Worm (Caenorhabditis elegans): Measurements from ENCODE around the gene C42D4.13.

The C42D4.13 gene

DNA sequence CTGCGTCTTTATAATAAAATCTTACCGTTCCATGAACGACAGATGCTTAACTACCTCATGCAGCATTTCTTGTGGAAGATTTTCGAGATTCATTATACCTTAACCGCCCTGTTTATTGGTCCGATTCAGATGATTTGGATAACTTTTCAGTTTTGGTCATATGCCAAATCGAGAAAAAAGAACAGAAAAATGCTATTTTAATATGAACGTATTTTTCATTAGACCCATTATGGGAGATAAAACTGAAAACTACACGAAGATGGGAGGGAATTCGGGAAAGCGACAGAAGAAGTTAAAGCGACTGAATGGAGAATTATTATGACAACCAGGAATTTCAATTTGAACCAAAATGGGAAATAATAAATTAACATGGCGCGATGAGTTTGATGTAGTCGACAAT is 39.1 kb upstream of the C42D4.13 start, which contains the start of gene R13A1.10 (continued):
- TF ChIP-seq somi-1 (GFP tag; optimal IDR thresholded peaks at IDR 0.05): no peak
- no peak for TF ChIP-seq K12H6.12 (tag; optimal IDR thresholded peaks at IDR 0.05)
- TF ChIP-seq snpc-1.3 (tag; optimal IDR thresholded peaks at IDR 0.05; ENCODE audit: insufficient read depth): no peak
- no peak for TF ChIP-seq madf-6 (GFP tag; IDR thresholded peaks at IDR 0.05)

DNA sequence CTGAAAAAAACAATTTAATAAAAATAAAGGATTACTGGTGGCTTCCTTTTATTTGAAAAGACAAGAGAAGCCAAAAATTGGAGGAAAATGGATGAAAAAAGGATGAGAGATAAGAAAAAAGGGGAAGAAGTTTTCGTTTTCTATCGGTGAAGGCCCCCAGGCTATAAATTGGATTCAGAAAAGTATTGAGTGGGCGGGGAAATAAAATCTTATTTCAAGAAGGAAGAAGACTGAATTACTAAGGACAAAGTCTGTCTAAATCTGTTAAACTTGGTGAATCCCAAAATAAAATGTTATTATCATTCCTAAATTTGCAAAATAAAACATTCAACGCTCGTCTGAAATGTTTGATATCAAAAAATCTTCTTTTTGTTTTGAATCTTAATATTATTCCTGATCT is 34.2 kb upstream of the C42D4.13 start:
- TF ChIP-seq B0035.1 (tag; optimal IDR thresholded peaks at IDR 0.05) (no peak), nfya-2 (GFP tag; IDR thresholded peaks at IDR 0.05) (no peak), hmg-1.2 (GFP tag; IDR thresholded peaks at IDR 0.05) (no peak), cebp-1 (GFP tag; IDR thresholded peaks at IDR 0.05) (no peak), cebp-1 (tag; optimal IDR thresholded peaks at IDR 0.05) (no peak), B0019.2 (GFP tag; conservative IDR thresholded peaks at IDR 0.05) (no peak), F39B2.1 (GFP tag; IDR thresholded peaks at IDR 0.05) (no peak), F33H1.4 (GFP tag; IDR thresholded peaks at IDR 0.05) (no peak), let-526 (GFP tag; IDR thresholded peaks at IDR 0.05) (no peak), ceh-79 (tag; optimal IDR thresholded peaks at IDR 0.05) (no peak), F55B11.4 (tag; optimal IDR thresholded peaks at IDR 0.05; ENCODE audit: borderline replicate concordance, insufficient read depth) (no peak), nhr-90 (tag; optimal IDR thresholded peaks at IDR 0.05) (no peak), lag-1 (GFP tag; IDR thresholded peaks at IDR 0.05) (no peak), tbx-9 (tag; optimal IDR thresholded peaks at IDR 0.05; ENCODE audit: borderline replicate concordance) (no peak), somi-1 (GFP tag; optimal IDR thresholded peaks at IDR 0.05) (no peak), ztf-26 (tag; optimal IDR thresholded peaks at IDR 0.05) (no peak), F52B5.7 (tag; optimal IDR thresholded peaks at IDR 0.05) (no peak), madf-6 (GFP tag; IDR thresholded peaks at IDR 0.05) (no peak), lsy-27 (tag; optimal IDR thresholded peaks at IDR 0.05; ENCODE audit: borderline replicate concordance, insufficient read depth) (no peak), K11D2.4 (GFP tag; IDR thresholded peaks at IDR 0.05) (no peak)

DNA sequence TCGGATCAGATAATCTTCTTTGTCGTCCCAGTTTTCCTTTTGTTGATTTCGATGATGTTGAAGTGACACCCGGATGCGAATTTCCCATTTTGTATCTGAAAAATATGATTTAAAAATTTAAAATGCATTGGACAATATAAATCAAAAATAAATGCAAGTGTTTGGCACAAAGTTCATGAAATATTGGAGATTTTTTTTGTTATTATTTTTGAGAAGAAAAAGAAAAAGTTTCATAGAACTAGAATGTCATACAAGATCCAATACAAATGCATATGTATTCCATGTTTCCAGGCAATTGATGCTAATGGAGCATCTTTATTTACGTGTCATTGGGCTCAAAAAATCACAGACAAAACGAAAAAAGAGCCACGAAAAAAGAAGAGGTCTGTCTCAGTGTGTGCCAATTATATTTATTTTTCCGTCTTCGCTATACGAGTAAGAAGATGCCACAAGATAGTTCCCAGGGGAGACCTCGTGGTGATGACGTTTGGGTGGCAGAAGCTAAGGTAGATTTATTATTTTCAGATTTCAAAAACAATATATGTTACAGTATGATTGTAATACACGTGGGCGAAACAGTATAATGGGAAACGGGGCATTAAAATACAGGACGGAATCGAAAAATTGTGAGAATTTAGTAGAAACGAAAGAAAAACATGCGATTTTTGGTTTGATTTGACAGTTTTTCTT is 31.6 kb upstream of the C42D4.13 start, which contains the start of the genes glb-23 and R13A1.1:
Gene glb-23 (minus strand): TSS at position 101 of the 690 bp plus-strand sequence.
Gene R13A1.1 (plus strand): TSS at position 640 of the 690 bp plus-strand sequence.
- no peak for TF ChIP-seq rec-8 (tag; optimal IDR thresholded peaks at IDR 0.05)
- no peak for TF ChIP-seq lsy-27 (tag; optimal IDR thresholded peaks at IDR 0.05; ENCODE audit: borderline replicate concordance, insufficient read depth)
- TF ChIP-seq egl-44 (GFP tag; IDR thresholded peaks at IDR 0.05): no peak
- no peak for TF ChIP-seq F39B2.1 (GFP tag; IDR thresholded peaks at IDR 0.05)
- no peak for TF ChIP-seq somi-1 (GFP tag; optimal IDR thresholded peaks at IDR 0.05)
- no peak for TF ChIP-seq lin-54 (GFP tag; optimal IDR thresholded peaks at IDR 0.05)
- TF ChIP-seq C17E4.6 (GFP tag; IDR thresholded peaks at IDR 0.05): no peak
- no peak for TF ChIP-seq snpc-3.4 (tag; optimal IDR thresholded peaks at IDR 0.05)
- no peak for TF ChIP-seq B0019.2 (GFP tag; conservative IDR thresholded peaks at IDR 0.05)
- no peak for TF ChIP-seq nfya-2 (GFP tag; IDR thresholded peaks at IDR 0.05)
- TF ChIP-seq lin-35 (GFP tag; optimal IDR thresholded peaks at IDR 0.05): no peak
- no peak for TF ChIP-seq F55B11.4 (tag; optimal IDR thresholded peaks at IDR 0.05; ENCODE audit: borderline replicate concordance, insufficient read depth)
- TF ChIP-seq zim-3 (tag; optimal IDR thresholded peaks at IDR 0.05): no peak
- TF ChIP-seq unc-130 (GFP tag; optimal IDR thresholded peaks at IDR 0.05): no peak
- no peak for TF ChIP-seq Y95B8A.8 (GFP tag; IDR thresholded peaks at IDR 0.05)
- TF ChIP-seq lsl-1 (GFP tag; optimal IDR thresholded peaks at IDR 0.05): no peak
- no peak for TF ChIP-seq ccch-3 (GFP tag; optimal IDR thresholded peaks at IDR 0.05)
